Worm (Caenorhabditis elegans): Measurements from ENCODE around the gene mam-1.

mam-1 gene

DNA sequence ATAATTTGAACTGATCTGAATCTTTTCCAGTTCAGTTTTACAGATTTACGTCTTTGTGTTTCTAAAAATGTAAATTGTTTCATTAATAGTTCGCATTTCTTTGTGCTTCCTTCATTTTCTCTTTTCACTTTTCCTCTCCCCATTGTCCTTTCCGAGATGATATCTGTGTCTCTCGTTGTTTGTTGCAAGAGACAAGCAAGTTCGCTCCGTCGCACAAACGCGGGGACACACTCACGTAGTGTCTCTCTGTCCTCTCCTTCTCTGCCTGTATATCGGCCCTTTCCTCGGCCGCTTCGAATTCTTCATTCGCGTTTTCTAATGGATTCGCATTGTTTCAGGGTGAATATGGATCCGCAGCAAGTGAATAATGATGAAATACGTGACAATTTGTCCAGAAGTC, 11.3 kb downstream of the mam-1 start, which contains the start of gene ZC13.1:
TSS of gene ZC13.1 (plus strand) at position 305 of the 400 bp plus-strand sequence.
- no peak for TF ChIP-seq aptf-3 (GFP tag; IDR thresholded peaks at IDR 0.05)
- peak; percentile 46 for TF ChIP-seq ceh-27 (GFP tag; optimal IDR thresholded peaks at IDR 0.05)
- peak; percentile 84 for TF ChIP-seq mcd-1 (GFP tag; IDR thresholded peaks at IDR 0.05)
- TF ChIP-seq attf-5 (GFP tag; optimal IDR thresholded peaks at IDR 0.05) = peak; percentile 51
- TF ChIP-seq snpc-1.1 (tag; optimal IDR thresholded peaks at IDR 0.05; ENCODE audit: insufficient read depth) = no peak
- TF ChIP-seq mes-4 (tag; optimal IDR thresholded peaks at IDR 0.05) = no peak
- peak; percentile 74 for TF ChIP-seq dox-1 (GFP tag; IDR thresholded peaks at IDR 0.05)
- peak; percentile 0 for TF ChIP-seq K12H6.12 (tag; optimal IDR thresholded peaks at IDR 0.05)
- 0 out of 2 replicates have a peak, but pooled peaks have one; percentile 8 for TF ChIP-seq ekl-4 (GFP tag; IDR thresholded peaks at IDR 0.05)
- 0 out of 2 replicates have a peak, but pooled peaks have one; percentile 11 for TF ChIP-seq pbrm-1 (GFP tag; IDR thresholded peaks at IDR 0.05)
- TF ChIP-seq hmg-1.2 (GFP tag; IDR thresholded peaks at IDR 0.05) = peak; percentile 50; the same call in 1 of the 2 replicates
- no peak for TF ChIP-seq rec-8 (tag; optimal IDR thresholded peaks at IDR 0.05)
- peak; percentile 12 for TF ChIP-seq ZK185.1 (tag; optimal IDR thresholded peaks at IDR 0.05; ENCODE audit: poor library complexity, severe bottlenecking)
- TF ChIP-seq let-607 (tag; optimal IDR thresholded peaks at IDR 0.05) = no peak
- TF ChIP-seq F23B12.7 (tag; optimal IDR thresholded peaks at IDR 0.05; ENCODE audit: insufficient read depth) = peak; percentile 65
- TF ChIP-seq nhr-80 (tag; optimal IDR thresholded peaks at IDR 0.05) = peak; percentile 66
- peak; percentile 38; the same call in 1 of the 2 replicates for TF ChIP-seq cebp-1 (GFP tag; IDR thresholded peaks at IDR 0.05)
- TF ChIP-seq cebp-1 (tag; optimal IDR thresholded peaks at IDR 0.05) = no peak

DNA sequence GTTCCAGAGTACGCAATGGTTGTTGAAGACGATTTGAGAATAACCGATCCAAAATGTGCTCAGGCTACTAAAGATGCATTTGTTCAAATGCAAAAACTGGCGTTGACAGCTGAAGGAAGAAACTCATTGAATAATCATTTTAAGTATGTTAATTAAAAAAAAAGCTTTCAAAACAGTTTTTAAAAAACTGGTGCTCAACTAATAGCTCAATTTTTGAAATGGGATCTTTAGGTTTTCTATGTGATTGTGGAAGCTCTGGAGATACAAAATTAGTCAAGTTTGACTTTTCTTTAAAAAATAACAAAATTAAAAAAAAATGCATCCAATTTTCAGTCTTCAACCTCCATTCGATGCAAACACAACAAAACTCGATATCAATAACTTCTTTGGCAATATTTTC, 14.6 kb downstream of the mam-1 start:
- no peak for TF ChIP-seq zfh-2 (GFP tag; conservative IDR thresholded peaks at IDR 0.05)
- TF ChIP-seq nhr-120 (GFP tag; IDR thresholded peaks at IDR 0.05) = no peak
- no peak for TF ChIP-seq B0019.2 (GFP tag; conservative IDR thresholded peaks at IDR 0.05)
- TF ChIP-seq lir-1 (GFP tag; conservative IDR thresholded peaks at IDR 0.05) = no peak
- TF ChIP-seq F37B4.10 (GFP tag; IDR thresholded peaks at IDR 0.05) = no peak
- TF ChIP-seq ztf-25 (GFP tag; IDR thresholded peaks at IDR 0.05) = no peak
- no peak for TF ChIP-seq egl-18 (GFP tag; IDR thresholded peaks at IDR 0.05)
- TF ChIP-seq die-1 (tag; optimal IDR thresholded peaks at IDR 0.05) = no peak
- no peak for TF ChIP-seq B0035.1 (tag; optimal IDR thresholded peaks at IDR 0.05)
- TF ChIP-seq rec-8 (tag; optimal IDR thresholded peaks at IDR 0.05) = no peak
- TF ChIP-seq madf-10 (tag; optimal IDR thresholded peaks at IDR 0.05) = no peak
- TF ChIP-seq B0261.1 (tag; optimal IDR thresholded peaks at IDR 0.05) = no peak
- TF ChIP-seq nfyb-1 (GFP tag; IDR thresholded peaks at IDR 0.05) = no peak

- TF ChIP-seq F39B2.1 (GFP tag; IDR thresholded peaks at IDR 0.05) (0 out of 2 replicates have a peak, but pooled peaks have one; percentile 39), nhr-80 (tag; optimal IDR thresholded peaks at IDR 0.05) (peak; percentile 32), zfh-2 (GFP tag; conservative IDR thresholded peaks at IDR 0.05) (peak; percentile 87), madf-8 (GFP tag; conservative IDR thresholded peaks at IDR 0.05) (no peak), lin-26 (GFP tag; IDR thresholded peaks at IDR 0.05) (0 out of 2 replicates have a peak, but pooled peaks have one; percentile 27), B0035.1 (tag; optimal IDR thresholded peaks at IDR 0.05) (no peak), snpc-4 (GFP tag; optimal IDR thresholded peaks at IDR 0.05) (peak; percentile 35), snpc-4 (tag; optimal IDR thresholded peaks at IDR 0.05) (peak; percentile 20 to 93 (median 72)), hmg-1.2 (GFP tag; IDR thresholded peaks at IDR 0.05) (peak; percentile 43)
Measured at ce11 chrX:871957-872715, 16.1 kb downstream of the mam-1 start, which contains the start of gene F56F10.1. Gene F56F10.1 (plus strand): TSS chrX:872603.

All from whole organism, young adult.